Fruit fly (Drosophila melanogaster): ENCODE data around the gene Zip99C.

Zip99C gene

dm6 chr3R:29838751-29839150 lies 29.9 kb downstream of the Zip99C start:
- TF ChIP-seq Ets96B (tag; optimal IDR thresholded peaks at IDR 0.05) (peak; percentile 5), esn (GFP tag; optimal IDR thresholded peaks at IDR 0.05) (no peak), Sox15 (GFP tag; optimal IDR thresholded peaks at IDR 0.05) (no peak), Hr4 (GFP tag; optimal IDR thresholded peaks at IDR 0.05) (no peak), CG8632 (GFP tag; optimal IDR thresholded peaks at IDR 0.05) (no peak), vri (GFP tag; optimal IDR thresholded peaks at IDR 0.05) (no peak), CG3919 (GFP tag; optimal IDR thresholded peaks at IDR 0.05) (peak; percentile 13), fd85E (GFP tag; optimal IDR thresholded peaks at IDR 0.05) (no peak), CG10631 (GFP tag; optimal IDR thresholded peaks at IDR 0.05) (peak; percentile 40), CG8319 (GFP tag; optimal IDR thresholded peaks at IDR 0.05) (no peak), net (GFP tag; optimal IDR thresholded peaks at IDR 0.05) (no peak), eg (GFP tag; IDR thresholded peaks at IDR 0.05) (no peak), CG9139 (GFP tag; optimal IDR thresholded peaks at IDR 0.05) (no peak), Smox (GFP tag; optimal IDR thresholded peaks at IDR 0.05) (no peak), Eip93F (GFP tag; optimal IDR thresholded peaks at IDR 0.05) (no peak), CG11762 (GFP tag; optimal IDR thresholded peaks at IDR 0.05; ENCODE audit: insufficient read depth) (no peak), fd59A (GFP tag; optimal IDR thresholded peaks at IDR 0.05) (peak; percentile 7), CG10669 (GFP tag; optimal IDR thresholded peaks at IDR 0.05) (no peak), Hr38 (GFP tag; optimal IDR thresholded peaks at IDR 0.05) (no peak), CG6808 (GFP tag; optimal IDR thresholded peaks at IDR 0.05) (peak; percentile 5), CG3032 (tag; optimal IDR thresholded peaks at IDR 0.05) (no peak), Hr39 (GFP tag; optimal IDR thresholded peaks at IDR 0.05) (no peak), pdm3 (GFP tag; optimal IDR thresholded peaks at IDR 0.05) (peak; percentile 1), ss (GFP tag; optimal IDR thresholded peaks at IDR 0.05) (peak in 1 of 2 experiments; percentile 48), Met (GFP tag; optimal IDR thresholded peaks at IDR 0.05) (no peak), CG4318 (GFP tag; optimal IDR thresholded peaks at IDR 0.05) (no peak), CG11294 (GFP tag; IDR thresholded peaks at IDR 0.05) (no peak), CG34406 (GFP tag; optimal IDR thresholded peaks at IDR 0.05) (no peak), CG11902 (GFP tag; optimal IDR thresholded peaks at IDR 0.05) (no peak), CG6854 (GFP tag; optimal IDR thresholded peaks at IDR 0.05) (no peak), dsx (GFP tag; optimal IDR thresholded peaks at IDR 0.05; ENCODE audit: poor library complexity, severe bottlenecking) (peak; percentile 46), achi (GFP tag; optimal IDR thresholded peaks at IDR 0.05) (peak; percentile 7), CG15336 (GFP tag; IDR thresholded peaks at IDR 0.05) (peak; percentile 29; the same call in 1 of the 2 replicates), acj6 (GFP tag; optimal IDR thresholded peaks at IDR 0.05) (peak; percentile 10), Eip78C (GFP tag) (peak; percentile 79), Lpt (GFP tag; optimal IDR thresholded peaks at IDR 0.05) (no peak), Ets21C (GFP tag; optimal IDR thresholded peaks at IDR 0.05) (no peak), CG8119 (GFP tag; IDR thresholded peaks at IDR 0.05) (peak; percentile 21; the same call in 1 of the 3 replicates), salr (GFP tag; optimal IDR thresholded peaks at IDR 0.05) (peak in 1 of 2 experiments; percentile 28), cyc (GFP tag; optimal IDR thresholded peaks at IDR 0.05) (no peak), spab (GFP tag; optimal IDR thresholded peaks at IDR 0.05) (peak; percentile 15), dac (GFP tag; optimal IDR thresholded peaks at IDR 0.05) (no peak), CG7368 (GFP tag; optimal IDR thresholded peaks at IDR 0.05) (no peak), CG32006 (GFP tag; optimal IDR thresholded peaks at IDR 0.05) (peak; percentile 47), svp (GFP tag) (no peak), fkh (GFP tag; optimal IDR thresholded peaks at IDR 0.05) (no peak), CG16779 (tag; optimal IDR thresholded peaks at IDR 0.05) (no peak), CG31627 (GFP tag; optimal IDR thresholded peaks at IDR 0.05) (no peak), CG6163 (GFP tag; IDR thresholded peaks at IDR 0.05) (0 out of 3 replicates have a peak, but pooled peaks have one; percentile 13), CG6792 (GFP tag; optimal IDR thresholded peaks at IDR 0.05) (no peak), Sox102F (GFP tag; optimal IDR thresholded peaks at IDR 0.05) (no peak), Sox14 (GFP tag; optimal IDR thresholded peaks at IDR 0.05) (no peak), Eip75B (GFP tag; optimal IDR thresholded peaks at IDR 0.05) (no peak)

All from whole organism, prepupa.